Worm (Caenorhabditis elegans) whole organism, L4/young adult: Measurements from ENCODE around the gene skpo-2.

Source experiments
- W03F9.2 ChIP-seq: fragments of 150-350 bp; optimal IDR thresholded peaks from 2 replicates; lab custom pipeline; 2014; ENCODE audit warnings: missing biosample characterization, missing genetic modification characterization
- dao-5 ChIP-seq: sonication (generic microtip); optimal IDR thresholded peaks from 2 replicates; lab custom pipeline; 2016; ENCODE audit warnings: missing genotype, missing genetic modification characterization, moderate library complexity, missing compliant biosample characterization
- him-1 ChIP-seq: sonication (generic microtip); optimal IDR thresholded peaks from 2 replicates; lab custom pipeline; 2016; ENCODE audit warnings: missing genotype, missing genetic modification reagents, missing genetic modification characterization, missing compliant biosample characterization

ce11 chrII:3403535-3403934, 32.8 kb downstream of the skpo-2 start, which contains the start of gene nep-8:
- no peak for TF ChIP-seq dao-5 (tag; lab: Kevin White, UChicago)
- no peak for TF ChIP-seq him-1
- TF ChIP-seq W03F9.2 (tag; lab: Kevin White, UChicago) = no peak
